Worm (Caenorhabditis elegans): ENCODE results near the gene C48D1.5.

The C48D1.5 gene

ce11 chrIV:13231393-13231792, 9.6 kb downstream of the C48D1.5 start:
- peak; percentile 96 for TF ChIP-seq lsy-2 (tag; optimal IDR thresholded peaks at IDR 0.05)
- TF ChIP-seq mep-1 (tag; optimal IDR thresholded peaks at IDR 0.05), result peak; percentile 28
- no peak for TF ChIP-seq mab-5 (tag; optimal IDR thresholded peaks at IDR 0.05)
- TF ChIP-seq ces-1 (GFP tag; optimal IDR thresholded peaks at IDR 0.05), result peak; percentile 85
- TF ChIP-seq tbx-8 (GFP tag; optimal IDR thresholded peaks at IDR 0.05), result no peak
- no peak for TF ChIP-seq M03D4.4 (tag; optimal IDR thresholded peaks at IDR 0.05)
- no peak for TF ChIP-seq flh-1 (GFP tag; optimal IDR thresholded peaks at IDR 0.05)
- no peak for TF ChIP-seq ztf-11 (tag; optimal IDR thresholded peaks at IDR 0.05)
- no peak for TF ChIP-seq ceh-83 (GFP tag; optimal IDR thresholded peaks at IDR 0.05)

DNA sequence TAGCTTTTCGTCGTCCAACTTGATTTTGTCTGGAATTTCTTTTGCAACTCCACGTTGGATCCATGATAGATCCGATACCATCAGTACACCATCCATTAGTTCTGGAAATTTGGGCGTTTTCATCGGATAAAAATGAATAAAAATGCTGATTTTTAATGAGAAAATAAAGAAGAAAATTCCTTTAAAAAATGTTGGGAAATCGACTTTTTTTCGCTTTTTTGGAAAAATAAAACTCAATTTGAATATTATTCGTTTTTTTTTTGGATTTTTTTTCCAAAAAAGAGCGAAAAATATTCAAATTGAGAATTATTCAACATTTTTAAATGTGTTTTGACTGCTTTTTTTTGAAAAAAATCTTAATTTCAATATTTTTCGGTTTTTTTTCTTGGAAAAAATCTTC, 14.7 kb downstream of the C48D1.5 start, which contains the start of gene pwp-1:
pwp-1 (minus strand) TSS at position 101 of the 400 bp plus-strand sequence.
- TF ChIP-seq sptf-1 (tag; optimal IDR thresholded peaks at IDR 0.05), result no peak
- no peak for TF ChIP-seq sem-2 (GFP tag; optimal IDR thresholded peaks at IDR 0.05)
- no peak for TF ChIP-seq drap-1 (GFP tag; optimal IDR thresholded peaks at IDR 0.05)

- no peak for TF ChIP-seq mab-5 (tag; optimal IDR thresholded peaks at IDR 0.05)
- peak; percentile 7 for TF ChIP-seq ceh-83 (GFP tag; optimal IDR thresholded peaks at IDR 0.05)
Observed at ce11 chrIV:13238943-13239861, 17.4 kb downstream of the C48D1.5 start, which contains the start of gene tag-115. Gene tag-115, minus strand, starts transcription at chrIV:13239414.

DNA sequence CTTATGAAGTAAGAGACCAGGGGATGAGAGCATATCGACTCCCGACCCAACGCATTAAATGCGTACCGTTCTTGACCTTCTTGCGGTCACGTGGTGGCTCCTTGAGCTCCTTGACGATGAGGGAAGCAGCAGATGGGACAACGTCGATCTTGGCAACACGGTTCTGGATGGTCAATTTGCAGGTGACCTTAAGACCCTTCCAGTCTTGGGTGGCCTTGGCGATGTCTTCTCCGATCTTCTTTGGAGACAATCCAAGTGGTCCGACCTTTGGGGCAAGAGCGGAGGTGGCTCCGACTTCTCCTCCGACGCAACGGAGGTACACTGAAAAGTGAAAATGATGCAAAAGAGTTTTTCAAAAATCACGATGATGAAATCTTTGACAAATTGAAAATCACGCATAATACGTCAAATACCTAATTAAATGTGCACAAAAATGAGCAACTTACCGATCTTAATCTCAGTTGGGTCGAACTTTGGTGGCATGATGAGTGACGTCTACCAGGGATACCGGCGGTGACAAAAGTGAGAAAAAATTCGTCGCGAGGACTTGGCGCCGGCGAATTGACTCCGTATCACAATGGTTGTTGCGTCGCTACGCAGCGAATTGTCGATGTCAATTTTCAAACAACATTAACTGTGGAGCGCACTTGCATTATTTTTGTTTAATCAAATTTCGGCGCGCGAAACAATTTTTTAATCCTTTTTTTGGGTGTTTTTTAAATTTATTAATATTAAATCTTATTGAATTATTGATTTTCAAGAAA, 18.5 kb downstream of the C48D1.5 start, which contains the start of gene rpl-12:
rpl-12 (minus strand) TSS at position 574 of the 764 bp plus-strand sequence.
- TF ChIP-seq M03D4.4 (tag; optimal IDR thresholded peaks at IDR 0.05) (peak; percentile 74), drap-1 (GFP tag; optimal IDR thresholded peaks at IDR 0.05) (peak; percentile 80), lin-32 (GFP tag; optimal IDR thresholded peaks at IDR 0.05) (peak; percentile 3), nhr-2 (tag; optimal IDR thresholded peaks at IDR 0.05) (no peak), mls-2 (tag; optimal IDR thresholded peaks at IDR 0.05) (peak; percentile 75), flh-1 (GFP tag; optimal IDR thresholded peaks at IDR 0.05) (no peak), unc-62 (GFP tag; optimal IDR thresholded peaks at IDR 0.05) (peak; percentile 94), hlh-1 (tag; optimal IDR thresholded peaks at IDR 0.05) (peak; percentile 71), ceh-39 (tag; optimal IDR thresholded peaks at IDR 0.05) (peak; percentile 94), ceh-43 (GFP tag; optimal IDR thresholded peaks at IDR 0.05) (peak; percentile 67), elt-1 (tag; optimal IDR thresholded peaks at IDR 0.05; ENCODE audit: borderline replicate concordance, insufficient read depth) (no peak), tbx-8 (GFP tag; optimal IDR thresholded peaks at IDR 0.05) (peak; percentile 45), elt-3 (tag; optimal IDR thresholded peaks at IDR 0.05) (peak; percentile 84), unc-39 (tag; optimal IDR thresholded peaks at IDR 0.05) (peak; percentile 75), nhr-237 (tag; optimal IDR thresholded peaks at IDR 0.05) (peak; percentile 97), cnd-1 (tag; optimal IDR thresholded peaks at IDR 0.05) (peak; percentile 84), zip-8 (tag; optimal IDR thresholded peaks at IDR 0.05) (peak; percentile 54), ceh-83 (GFP tag; optimal IDR thresholded peaks at IDR 0.05) (peak; percentile 67), ztf-11 (tag; optimal IDR thresholded peaks at IDR 0.05) (peak; percentile 75), nhr-28 (tag; optimal IDR thresholded peaks at IDR 0.05) (no peak), pha-4 (tag; optimal IDR thresholded peaks at IDR 0.05) (peak; percentile 99), lin-13 (tag; optimal IDR thresholded peaks at IDR 0.05) (peak; percentile 96), sem-2 (GFP tag; optimal IDR thresholded peaks at IDR 0.05) (no peak), mep-1 (tag; optimal IDR thresholded peaks at IDR 0.05) (peak; percentile 99), lsy-2 (tag; optimal IDR thresholded peaks at IDR 0.05) (peak; percentile 92), bed-3 (GFP tag; optimal IDR thresholded peaks at IDR 0.05) (no peak), ces-1 (GFP tag; optimal IDR thresholded peaks at IDR 0.05) (peak; percentile 100), nhr-76 (tag; optimal IDR thresholded peaks at IDR 0.05) (no peak), blmp-1 (tag; optimal IDR thresholded peaks at IDR 0.05) (peak; percentile 52), mab-5 (tag; optimal IDR thresholded peaks at IDR 0.05) (peak; percentile 83), unc-120 (tag; optimal IDR thresholded peaks at IDR 0.05; ENCODE audit: poor library complexity, severe bottlenecking) (peak; percentile 75), nhr-12 (tag; optimal IDR thresholded peaks at IDR 0.05) (peak; percentile 75), sptf-1 (tag; optimal IDR thresholded peaks at IDR 0.05) (peak; percentile 89), ham-2 (GFP tag; optimal IDR thresholded peaks at IDR 0.05) (peak; percentile 23), snpc-4 (tag; optimal IDR thresholded peaks at IDR 0.05) (no peak)
